Fruit fly (Drosophila melanogaster): ENCODE data around the gene CG4362.

Gene CG4362

dm6 chr3R:20262927-20263644 is 44.3 kb downstream of the CG4362 start (continued):
- no peak for TF ChIP-seq CG12236 (GFP tag; optimal IDR thresholded peaks at IDR 0.05)
- TF ChIP-seq Six4 (GFP tag; optimal IDR thresholded peaks at IDR 0.05) = no peak
- TF ChIP-seq kni (GFP tag; optimal IDR thresholded peaks at IDR 0.05) = no peak
- TF ChIP-seq CG14667 (GFP tag; IDR thresholded peaks at IDR 0.05) = no peak
- no peak for TF ChIP-seq jigr1 (GFP tag; IDR thresholded peaks at IDR 0.05)
- TF ChIP-seq PHDP (tag; optimal IDR thresholded peaks at IDR 0.05) = peak; percentile 23
- no peak for TF ChIP-seq pnt (GFP tag; optimal IDR thresholded peaks at IDR 0.05)
- TF ChIP-seq CG32767 (GFP tag; IDR thresholded peaks at IDR 0.05) = no peak
- TF ChIP-seq CG4328 (GFP tag; optimal IDR thresholded peaks at IDR 0.05) = no peak
- TF ChIP-seq chinmo (GFP tag; IDR thresholded peaks at IDR 0.05; ENCODE audit: partially characterized antibody) = no peak
- no peak for TF ChIP-seq CG12744 (GFP tag; optimal IDR thresholded peaks at IDR 0.05)
- no peak for TF ChIP-seq so (GFP tag; IDR thresholded peaks at IDR 0.05)
- no peak for TF ChIP-seq ab (GFP tag; optimal IDR thresholded peaks at IDR 0.05)
- TF ChIP-seq E2f2 (GFP tag; IDR thresholded peaks at IDR 0.05) = peak; percentile 26; the same call in 1 of the 2 replicates
- no peak; the same call in 1 of the 2 replicates for TF ChIP-seq HLH3B (GFP tag; IDR thresholded peaks at IDR 0.05)
- TF ChIP-seq CG12659 (GFP tag; optimal IDR thresholded peaks at IDR 0.05) = no peak
- no peak for TF ChIP-seq inv (GFP tag; IDR thresholded peaks at IDR 0.05; ENCODE audit: partially characterized antibody)
- TF ChIP-seq sim (GFP tag; IDR thresholded peaks at IDR 0.05) = no peak
- no peak for TF ChIP-seq fu2 (GFP tag; optimal IDR thresholded peaks at IDR 0.05)
- TF ChIP-seq dan (GFP tag; IDR thresholded peaks at IDR 0.05) = no peak
- no peak for TF ChIP-seq aop (GFP tag; IDR thresholded peaks at IDR 0.05)
- no peak for TF ChIP-seq tna (GFP tag; IDR thresholded peaks at IDR 0.05; ENCODE audit: partially characterized antibody)
- no peak for TF ChIP-seq Ets97D (GFP tag; optimal IDR thresholded peaks at IDR 0.05)
- no peak for TF ChIP-seq crc (GFP tag; optimal IDR thresholded peaks at IDR 0.05)
- TF ChIP-seq CG10267 (tag; optimal IDR thresholded peaks at IDR 0.05) = no peak
- no peak for TF ChIP-seq Atf3 (GFP tag; optimal IDR thresholded peaks at IDR 0.05)
- TF ChIP-seq Fer1 (GFP tag; optimal IDR thresholded peaks at IDR 0.05) = no peak
- TF ChIP-seq CG9817 (tag; optimal IDR thresholded peaks at IDR 0.05) = no peak
- peak; percentile 52 for TF ChIP-seq CG18262 (tag; optimal IDR thresholded peaks at IDR 0.05)
- TF ChIP-seq ERR (GFP tag; optimal IDR thresholded peaks at IDR 0.05) = no peak
- no peak for TF ChIP-seq Blimp-1 (GFP tag; optimal IDR thresholded peaks at IDR 0.05)
- peak; percentile 41 for TF ChIP-seq CG7556 (GFP tag; optimal IDR thresholded peaks at IDR 0.05)
- TF ChIP-seq slou (GFP tag; optimal IDR thresholded peaks at IDR 0.05) = no peak
- no peak for TF ChIP-seq CG7928 (GFP tag; optimal IDR thresholded peaks at IDR 0.05)
- TF ChIP-seq CG6254 (GFP tag; optimal IDR thresholded peaks at IDR 0.05) = no peak
- no peak for TF ChIP-seq Deaf1 (tag; optimal IDR thresholded peaks at IDR 0.05)
- no peak for TF ChIP-seq CG6683 (GFP tag; optimal IDR thresholded peaks at IDR 0.05)
- no peak for TF ChIP-seq ap (GFP tag; IDR thresholded peaks at IDR 0.05)
- no peak for TF ChIP-seq ara (GFP tag; IDR thresholded peaks at IDR 0.05)
- TF ChIP-seq CG4282 (GFP tag; optimal IDR thresholded peaks at IDR 0.05) = no peak
- no peak for TF ChIP-seq CG3281 (GFP tag; optimal IDR thresholded peaks at IDR 0.05)
- no peak for TF ChIP-seq Drgx (GFP tag; IDR thresholded peaks at IDR 0.05)
- no peak for TF ChIP-seq CHES-1-like (GFP tag; optimal IDR thresholded peaks at IDR 0.05)
- TF ChIP-seq zen (tag; optimal IDR thresholded peaks at IDR 0.05) = no peak
- TF ChIP-seq CG10366 (GFP tag; IDR thresholded peaks at IDR 0.05) = no peak
- TF ChIP-seq sens (GFP tag) = no peak
- no peak for TF ChIP-seq Doc3 (GFP tag; IDR thresholded peaks at IDR 0.05; ENCODE audit: partially characterized antibody)
- no peak for TF ChIP-seq CG17802 (tag; optimal IDR thresholded peaks at IDR 0.05)
- TF ChIP-seq gsb (GFP tag; IDR thresholded peaks at IDR 0.05) = no peak
- no peak for TF ChIP-seq sob (GFP tag; IDR thresholded peaks at IDR 0.05)
- TF ChIP-seq CG7745 (tag; optimal IDR thresholded peaks at IDR 0.05) = no peak
